Worm (Caenorhabditis elegans): ENCODE data around the gene Y40B10A.11.

Gene Y40B10A.11

ce11 chrV:2021283-2021682 is 30.1 kb downstream of the Y40B10A.11 start:
- TF ChIP-seq tbx-9 (tag; optimal IDR thresholded peaks at IDR 0.05; ENCODE audit: borderline replicate concordance) (no peak), F52B5.7 (tag; optimal IDR thresholded peaks at IDR 0.05) (no peak), madf-8 (GFP tag; conservative IDR thresholded peaks at IDR 0.05) (no peak)

- TF ChIP-seq attf-5 (GFP tag; optimal IDR thresholded peaks at IDR 0.05) (no peak), hmg-1.2 (GFP tag; IDR thresholded peaks at IDR 0.05) (no peak), rpc-1 (optimal IDR thresholded peaks at IDR 0.05) (no peak), rpc-1 (tag; optimal IDR thresholded peaks at IDR 0.05) (no peak), madf-8 (GFP tag; conservative IDR thresholded peaks at IDR 0.05) (no peak), hmg-20 (GFP tag; IDR thresholded peaks at IDR 0.05) (no peak)
Observed at ce11 chrV:2018689-2019088, 32.7 kb downstream of the Y40B10A.11 start, which contains the start of gene F59A7.14. Gene F59A7.14, plus strand, starts transcription at chrV:2018989.

- no peak for TF ChIP-seq F57A8.1 (GFP tag; optimal IDR thresholded peaks at IDR 0.05)
- no peak for TF ChIP-seq tbp1 (GFP tag; optimal IDR thresholded peaks at IDR 0.05)
- TF ChIP-seq bed-2 (GFP tag; IDR thresholded peaks at IDR 0.05): no peak
- no peak for TF ChIP-seq ceh-91 (GFP tag; IDR thresholded peaks at IDR 0.05)
- TF ChIP-seq let-607 (tag; optimal IDR thresholded peaks at IDR 0.05): no peak
- no peak for TF ChIP-seq cebp-2 (GFP tag; IDR thresholded peaks at IDR 0.05)
- no peak for TF ChIP-seq ztf-22 (GFP tag; optimal IDR thresholded peaks at IDR 0.05)
Observed at ce11 chrV:2016428-2016827, 35.0 kb downstream of the Y40B10A.11 start, which contains the start of gene F59A7.2. Gene F59A7.2, minus strand, starts transcription at chrV:2016528.

ce11 chrV:2013824-2014223 is 37.6 kb downstream of the Y40B10A.11 start, which contains the start of gene F59A7.11:
Gene F59A7.11, minus strand, starts transcription at chrV:2013924.
- TF ChIP-seq zfh-2 (GFP tag; conservative IDR thresholded peaks at IDR 0.05) (no peak), egl-44 (GFP tag; IDR thresholded peaks at IDR 0.05) (no peak), aptf-3 (GFP tag; IDR thresholded peaks at IDR 0.05) (no peak), Y67H2A.10 (GFP tag; conservative IDR thresholded peaks at IDR 0.05) (no peak), Y95B8A.8 (GFP tag; IDR thresholded peaks at IDR 0.05) (no peak), snpc-1.1 (tag; optimal IDR thresholded peaks at IDR 0.05; ENCODE audit: insufficient read depth) (no peak), hlh-12 (tag; optimal IDR thresholded peaks at IDR 0.05) (no peak), ztf-6 (GFP tag; IDR thresholded peaks at IDR 0.05) (no peak), fkh-3 (tag; optimal IDR thresholded peaks at IDR 0.05) (no peak), hrde-1 (tag; optimal IDR thresholded peaks at IDR 0.05; ENCODE audit: borderline replicate concordance) (no peak), tbp1 (GFP tag; optimal IDR thresholded peaks at IDR 0.05) (no peak), rec-8 (tag; optimal IDR thresholded peaks at IDR 0.05) (no peak), madf-8 (GFP tag; conservative IDR thresholded peaks at IDR 0.05) (no peak), ztf-25 (GFP tag; IDR thresholded peaks at IDR 0.05) (no peak), madf-10 (tag; optimal IDR thresholded peaks at IDR 0.05) (no peak), F10E7.11 (tag; optimal IDR thresholded peaks at IDR 0.05) (no peak)

ce11 chrV:2011777-2012176 is 39.6 kb downstream of the Y40B10A.11 start, which contains the start of gene F59A7.7:
Gene F59A7.7, plus strand, starts transcription at chrV:2012077.
- TF ChIP-seq ceh-58 (GFP tag; IDR thresholded peaks at IDR 0.05): 0 out of 2 replicates have a peak, but pooled peaks have one; percentile 23
- TF ChIP-seq T07F8.4 (tag; optimal IDR thresholded peaks at IDR 0.05): no peak

All from whole organism, young adult.